Worm (Caenorhabditis elegans) whole organism, midembryonic: ENCODE data around the gene F56C9.3.

Experiments
- T22C8.4 ChIP-seq: fragments of 200-800 bp; sonication (Bioruptor generic); IDR thresholded peaks from 2 replicates; pipeline ENCODE4 v1.3.6; 2022; ENCODE audit warnings: missing genetic modification characterization, missing compliant biosample characterization
- cog-1 ChIP-seq: sonication (generic microtip); optimal IDR thresholded peaks from 2 replicates; lab custom pipeline; 2016; ENCODE audit warnings: missing genetic modification characterization, missing compliant biosample characterization
- flt-1 ChIP-seq: fragments of 200-800 bp; sonication (Bioruptor generic); IDR thresholded peaks from 2 replicates; pipeline ENCODE4 v1.3.6; 2022; ENCODE audit warnings: missing genetic modification characterization, missing compliant biosample characterization
- klf-2 ChIP-seq: fragments of 200-800 bp; sonication (Bioruptor generic); conservative IDR thresholded peaks from 2 replicates; pipeline ENCODE4 v1.3.6; 2022; ENCODE audit warnings: missing genetic modification reagents, missing genetic modification characterization, missing compliant biosample characterization
- ref-1 ChIP-seq: fragments of 200-800 bp; sonication (Bioruptor generic); conservative IDR thresholded peaks from 2 replicates; pipeline ENCODE4 v1.3.6; 2022; ENCODE audit warnings: missing genetic modification reagents, missing genetic modification characterization, missing compliant biosample characterization
- ztf-29 ChIP-seq: fragments of 200-800 bp; sonication (Bioruptor generic); IDR thresholded peaks from 2 replicates; pipeline ENCODE4 v1.3.6; 2022; ENCODE audit warnings: missing genetic modification reagents, missing genetic modification characterization, missing compliant biosample characterization

- no peak for TF ChIP-seq cog-1 (tag; lab: Kevin White, UChicago)
- TF ChIP-seq T22C8.4 (GFP tag; lab: Robert Waterston, UW), result no peak
- no peak for TF ChIP-seq flt-1 (GFP tag; lab: Robert Waterston, UW)
- no peak for TF ChIP-seq ref-1 (GFP tag; lab: Robert Waterston, UW)
- no peak for TF ChIP-seq klf-2 (GFP tag; lab: Robert Waterston, UW)
- no peak for TF ChIP-seq ztf-29 (GFP tag; lab: Robert Waterston, UW)
Observed at ce11 chrIII:7314927-7315547, 3.9 kb downstream of the F56C9.3 start, which contains the start of gene nspg-6.
